Worm (Caenorhabditis elegans) whole organism, mixed stage, embryonic: ENCODE measurements around the gene syx-16.

Experiments
- ceh-43 ChIP-seq: fragments of 200-800 bp; sonication (Bioruptor generic); optimal IDR thresholded peaks from 2 replicates; lab custom pipeline; 2018; ENCODE audit warnings: mild to moderate bottlenecking, missing genetic modification characterization, moderate library complexity, missing compliant biosample characterization
- ceh-83 ChIP-seq: fragments of 200-800 bp; sonication (Bioruptor generic); optimal IDR thresholded peaks from 2 replicates; lab custom pipeline; 2018; ENCODE audit warnings: mild to moderate bottlenecking, missing genetic modification characterization, missing compliant biosample characterization
- ces-1 ChIP-seq: fragments of 150-350 bp; optimal IDR thresholded peaks from 2 replicates; lab custom pipeline; 2014; ENCODE audit warnings: missing biosample characterization, missing genetic modification reagents, missing genetic modification characterization
- cnd-1 ChIP-seq: fragments of 200-800 bp; sonication (Bioruptor generic); optimal IDR thresholded peaks from 2 replicates; lab custom pipeline; 2018; ENCODE audit warnings: mild to moderate bottlenecking, missing genetic modification characterization, missing compliant biosample characterization
- elt-1 ChIP-seq: sonication (generic microtip); optimal IDR thresholded peaks from 2 replicates; lab custom pipeline; 2017; ENCODE audit warnings: missing genetic modification characterization, mild to moderate bottlenecking, missing compliant biosample characterization, antibody characterized with exemption, moderate library complexity, borderline replicate concordance; ENCODE audit not compliant: insufficient read depth
- lin-32 ChIP-seq: fragments of 200-800 bp; sonication (Bioruptor generic); optimal IDR thresholded peaks from 2 replicates; lab custom pipeline; 2018; ENCODE audit warnings: mild to moderate bottlenecking, missing genetic modification characterization, missing compliant biosample characterization
- mab-5 ChIP-seq: fragments of 150-350 bp; optimal IDR thresholded peaks from 2 replicates; lab custom pipeline; 2014; ENCODE audit warnings: missing biosample characterization, missing genetic modification characterization
- mep-1 ChIP-seq: fragments of 150-350 bp; optimal IDR thresholded peaks from 2 replicates; lab custom pipeline; 2017; ENCODE audit warnings: missing biosample characterization, missing genetic modification reagents, missing genetic modification characterization, inconsistent platforms
- pha-4 ChIP-seq: fragments of 150-350 bp; optimal IDR thresholded peaks from 2 replicates; lab custom pipeline; 2018; ENCODE audit warnings: missing biosample characterization, missing genetic modification reagents, missing genetic modification characterization
- snpc-4 ChIP-seq: fragments of 150-350 bp; optimal IDR thresholded peaks from 2 replicates; lab custom pipeline; 2014; ENCODE audit warnings: missing biosample characterization, missing genetic modification characterization
- sptf-1 ChIP-seq: sonication (generic microtip); optimal IDR thresholded peaks from 2 replicates; lab custom pipeline; 2017; ENCODE audit warnings: mild to moderate bottlenecking, missing genetic modification characterization, moderate library complexity, missing compliant biosample characterization
- unc-39 ChIP-seq: fragments of 150-350 bp; optimal IDR thresholded peaks from 2 replicates; lab custom pipeline; 2014; ENCODE audit warnings: missing biosample characterization, missing genetic modification characterization
- unc-62 ChIP-seq: fragments of 150-350 bp; optimal IDR thresholded peaks from 2 replicates; lab custom pipeline; 2014; ENCODE audit warnings: missing biosample characterization, missing genetic modification reagents, missing genetic modification characterization
- ztf-11 ChIP-seq: fragments of 150-350 bp; optimal IDR thresholded peaks from 2 replicates; lab custom pipeline; 2014; ENCODE audit warnings: missing biosample characterization, missing genetic modification characterization

DNA sequence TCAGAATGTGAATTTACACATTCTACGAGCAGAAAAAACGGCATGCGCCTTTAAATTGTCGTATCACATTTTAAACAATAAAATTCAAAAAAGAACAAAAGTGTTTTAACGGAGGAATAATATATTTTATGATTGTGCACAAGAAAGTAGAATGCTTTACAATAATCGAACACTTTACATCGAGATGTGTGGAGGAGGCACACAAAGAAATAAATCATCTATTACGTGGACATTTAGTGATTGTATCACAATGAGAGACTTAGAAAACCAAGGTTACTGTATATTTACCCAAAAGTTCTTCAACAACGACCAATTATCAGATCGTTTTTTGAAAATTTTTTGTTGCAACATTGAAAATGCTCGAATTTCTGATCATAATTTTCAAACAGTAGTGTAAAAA lies 1.4 kb upstream of the syx-16 start:
- no peak for TF ChIP-seq ces-1 (GFP tag; lab: Kevin White, UChicago)
- TF ChIP-seq ceh-43 (GFP tag; lab: Kevin White, UChicago) = no peak
- TF ChIP-seq elt-1 (tag; lab: Kevin White, UChicago) = no peak
- peak; percentile 53 for TF ChIP-seq mab-5 (tag; lab: Kevin White, UChicago)
- TF ChIP-seq snpc-4 (tag; lab: Kevin White, UChicago) = no peak
- TF ChIP-seq unc-39 = no peak
- peak; percentile 25 for TF ChIP-seq unc-62
- no peak for TF ChIP-seq ztf-11
- TF ChIP-seq mep-1 = no peak
- TF ChIP-seq sptf-1 (tag; lab: Kevin White, UChicago) = no peak
- TF ChIP-seq ceh-83 (GFP tag; lab: Kevin White, UChicago) = no peak
- no peak for TF ChIP-seq cnd-1 (tag; lab: Kevin White, UChicago)
- no peak for TF ChIP-seq lin-32 (GFP tag; lab: Kevin White, UChicago)
- TF ChIP-seq pha-4 (tag; lab: Kevin White, UChicago) = no peak
